Worm (Caenorhabditis elegans) whole organism, L4/young adult: ENCODE results near the gene F46F5.11.

Experiments
- W03F9.2 ChIP-seq: fragments of 150-350 bp; optimal IDR thresholded peaks from 2 replicates; lab custom pipeline; 2014; ENCODE audit warnings: missing biosample characterization, missing genetic modification characterization
- dao-5 ChIP-seq: sonication (generic microtip); optimal IDR thresholded peaks from 2 replicates; lab custom pipeline; 2016; ENCODE audit warnings: missing genotype, missing genetic modification characterization, moderate library complexity, missing compliant biosample characterization

- no peak for TF ChIP-seq dao-5 (tag; lab: Kevin White, UChicago)
- no peak for TF ChIP-seq W03F9.2
Observed at ce11 chrII:825521-825920, 17.0 kb downstream of the F46F5.11 start, which contains the start of gene F28A10.1.
